Worm (Caenorhabditis elegans): Measurements from ENCODE around the gene ttr-31.
A peak's percentile ranks its signal among the peaks of the same experiment; 100 is the strongest.

ttr-31 gene

DNA sequence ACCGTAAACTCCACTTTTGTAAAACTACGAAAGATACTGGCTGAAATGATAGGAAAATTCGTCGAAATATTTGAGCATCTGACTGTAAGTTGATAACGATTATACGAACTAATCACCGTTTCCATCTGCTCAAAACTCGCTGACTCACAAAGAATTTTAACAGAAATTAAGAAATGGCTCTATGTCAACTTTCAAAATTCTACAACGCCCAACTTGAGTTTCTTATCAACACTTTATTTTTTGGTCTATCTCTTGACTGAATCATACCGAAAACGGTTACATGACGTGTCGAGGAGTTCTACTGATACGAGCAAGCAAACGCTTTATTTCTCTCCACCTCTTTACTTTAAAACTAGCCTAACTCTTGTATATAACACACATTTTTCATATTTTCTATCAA is 38.3 kb upstream of the ttr-31 start, which contains the start of gene clc-1:
clc-1 (plus strand) TSS at position 264 of the 400 bp plus-strand sequence.
- no peak for TF ChIP-seq unc-62 (GFP tag; optimal IDR thresholded peaks at IDR 0.05)

ce11 chrX:11042777-11043176 is 33.9 kb upstream of the ttr-31 start, which contains the start of gene C09F12.3:
Gene C09F12.3, minus strand, starts transcription at chrX:11042877.
- TF ChIP-seq nhr-12 (tag; optimal IDR thresholded peaks at IDR 0.05): no peak
- TF ChIP-seq nhr-76 (tag; optimal IDR thresholded peaks at IDR 0.05): no peak
- TF ChIP-seq ces-1 (GFP tag; optimal IDR thresholded peaks at IDR 0.05): no peak
- TF ChIP-seq ham-2 (GFP tag; optimal IDR thresholded peaks at IDR 0.05): no peak
- no peak for TF ChIP-seq ceh-39 (tag; optimal IDR thresholded peaks at IDR 0.05)
- TF ChIP-seq M03D4.4 (tag; optimal IDR thresholded peaks at IDR 0.05): no peak
- TF ChIP-seq mab-5 (tag; optimal IDR thresholded peaks at IDR 0.05): no peak
- no peak for TF ChIP-seq unc-120 (tag; optimal IDR thresholded peaks at IDR 0.05; ENCODE audit: poor library complexity, severe bottlenecking)
- TF ChIP-seq drap-1 (GFP tag; optimal IDR thresholded peaks at IDR 0.05): no peak

- TF ChIP-seq mep-1 (tag; optimal IDR thresholded peaks at IDR 0.05): no peak
- TF ChIP-seq ces-1 (GFP tag; optimal IDR thresholded peaks at IDR 0.05): peak; percentile 70
Observed at ce11 chrX:11038221-11038620, 29.4 kb upstream of the ttr-31 start.

DNA sequence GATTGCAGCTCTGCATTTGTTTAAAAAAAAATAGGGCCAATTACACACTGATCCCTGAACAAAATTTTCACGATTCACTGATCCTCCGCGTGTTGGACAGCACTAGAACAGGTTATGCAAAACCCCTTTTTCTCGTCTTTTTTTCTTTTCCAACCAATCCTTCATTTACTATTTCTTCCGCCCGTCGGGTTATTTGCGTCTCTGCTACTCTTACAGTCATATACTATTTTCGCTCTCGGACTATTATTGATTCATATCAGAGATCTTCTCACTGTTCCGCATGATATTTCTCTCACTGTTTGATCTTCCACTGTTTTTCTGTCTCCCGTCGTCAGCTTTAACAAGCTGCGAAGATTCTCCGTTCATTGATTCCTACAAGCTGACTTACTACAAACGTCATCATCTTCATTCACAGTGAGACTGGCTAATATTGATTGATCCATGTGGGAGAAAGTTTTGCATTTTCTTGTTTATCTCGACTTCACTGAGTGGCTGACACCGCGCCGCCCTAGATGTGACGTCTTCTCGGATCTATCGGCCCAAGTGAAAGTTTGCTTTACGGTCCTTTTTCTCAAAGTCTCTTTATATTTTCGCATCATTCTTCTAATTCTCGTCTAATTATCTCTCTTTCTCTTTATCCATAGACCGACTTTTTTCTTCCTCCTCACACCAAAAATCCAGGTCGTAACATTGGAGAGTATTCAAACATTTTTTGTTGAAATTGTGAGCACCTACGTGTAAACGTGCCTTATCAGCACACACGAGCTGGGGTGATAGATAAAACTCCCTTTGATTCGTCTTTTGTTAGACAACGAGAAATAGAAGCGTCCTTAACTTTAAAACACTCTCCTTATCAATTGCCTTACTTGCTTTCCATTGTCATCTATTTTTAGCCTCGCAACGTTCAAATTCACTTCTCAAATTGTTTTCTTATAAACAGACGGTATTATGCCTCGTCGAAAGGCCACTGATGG is 27.5 kb upstream of the ttr-31 start:
- no peak for TF ChIP-seq lsy-2 (tag; optimal IDR thresholded peaks at IDR 0.05)
- TF ChIP-seq mab-5 (tag; optimal IDR thresholded peaks at IDR 0.05): no peak
- TF ChIP-seq unc-39 (tag; optimal IDR thresholded peaks at IDR 0.05): no peak
- no peak for TF ChIP-seq sem-2 (GFP tag; optimal IDR thresholded peaks at IDR 0.05)
- no peak for TF ChIP-seq zip-8 (tag; optimal IDR thresholded peaks at IDR 0.05)
- TF ChIP-seq flh-1 (GFP tag; optimal IDR thresholded peaks at IDR 0.05): no peak
- TF ChIP-seq nhr-237 (tag; optimal IDR thresholded peaks at IDR 0.05): no peak
- peak; percentile 76 for TF ChIP-seq blmp-1 (tag; optimal IDR thresholded peaks at IDR 0.05)
- TF ChIP-seq ceh-39 (tag; optimal IDR thresholded peaks at IDR 0.05): no peak
- TF ChIP-seq drap-1 (GFP tag; optimal IDR thresholded peaks at IDR 0.05): no peak
- TF ChIP-seq elt-1 (tag; optimal IDR thresholded peaks at IDR 0.05; ENCODE audit: borderline replicate concordance, insufficient read depth): peak; percentile 48
- no peak for TF ChIP-seq lin-32 (GFP tag; optimal IDR thresholded peaks at IDR 0.05)
- TF ChIP-seq unc-62 (GFP tag; optimal IDR thresholded peaks at IDR 0.05): no peak
- TF ChIP-seq ham-2 (GFP tag; optimal IDR thresholded peaks at IDR 0.05): peak; percentile 85
- no peak for TF ChIP-seq cnd-1 (tag; optimal IDR thresholded peaks at IDR 0.05)
- TF ChIP-seq ceh-83 (GFP tag; optimal IDR thresholded peaks at IDR 0.05): no peak
- TF ChIP-seq mep-1 (tag; optimal IDR thresholded peaks at IDR 0.05): no peak
- no peak for TF ChIP-seq unc-120 (tag; optimal IDR thresholded peaks at IDR 0.05; ENCODE audit: poor library complexity, severe bottlenecking)
- no peak for TF ChIP-seq ceh-43 (GFP tag; optimal IDR thresholded peaks at IDR 0.05)
- TF ChIP-seq sptf-1 (tag; optimal IDR thresholded peaks at IDR 0.05): no peak

ce11 chrX:11035563-11035962 is 26.7 kb upstream of the ttr-31 start:
- TF ChIP-seq nhr-76 (tag; optimal IDR thresholded peaks at IDR 0.05) (no peak), unc-62 (GFP tag; optimal IDR thresholded peaks at IDR 0.05) (peak; percentile 88), lsy-2 (tag; optimal IDR thresholded peaks at IDR 0.05) (no peak), hlh-1 (tag; optimal IDR thresholded peaks at IDR 0.05) (peak; percentile 98), M03D4.4 (tag; optimal IDR thresholded peaks at IDR 0.05) (peak; percentile 11), unc-120 (tag; optimal IDR thresholded peaks at IDR 0.05; ENCODE audit: poor library complexity, severe bottlenecking) (peak; percentile 83), nhr-2 (tag; optimal IDR thresholded peaks at IDR 0.05) (no peak)

DNA sequence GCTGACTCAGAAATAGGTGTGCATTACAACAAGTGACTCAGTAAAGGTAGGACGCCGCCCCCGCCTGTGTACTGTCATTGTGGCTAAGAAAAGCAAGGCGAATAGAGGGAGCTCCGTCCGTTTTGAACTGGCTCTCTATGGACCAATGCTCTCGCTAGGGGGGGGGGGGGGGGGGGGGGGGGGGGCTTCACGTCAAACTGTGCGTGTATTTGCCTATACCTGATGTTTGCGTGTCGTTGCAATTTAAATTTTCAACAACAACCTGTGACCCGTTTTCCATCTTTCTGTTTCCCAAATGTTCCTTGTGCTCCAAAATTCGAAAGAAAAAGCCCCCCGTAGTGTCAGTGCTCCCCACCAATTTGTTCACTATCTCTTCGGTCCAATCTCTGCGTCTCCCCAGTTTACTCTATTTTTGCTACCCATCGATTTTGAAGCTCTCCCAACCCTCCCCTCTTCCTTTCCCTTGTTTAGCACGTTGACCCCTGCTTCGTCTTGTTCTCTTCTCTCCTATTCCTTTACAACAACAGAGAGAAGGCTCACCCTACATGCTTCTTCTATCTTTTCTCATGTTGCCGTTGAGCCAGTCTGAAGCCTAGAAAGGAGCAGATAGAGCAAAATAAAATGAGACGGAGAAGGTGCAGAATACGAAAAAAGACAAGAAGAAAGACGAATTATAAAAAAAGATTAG is 25.7 kb upstream of the ttr-31 start:
- no peak for TF ChIP-seq drap-1 (GFP tag; optimal IDR thresholded peaks at IDR 0.05)
- TF ChIP-seq mls-2 (tag; optimal IDR thresholded peaks at IDR 0.05): peak; percentile 2
- no peak for TF ChIP-seq zip-8 (tag; optimal IDR thresholded peaks at IDR 0.05)
- no peak for TF ChIP-seq ham-2 (GFP tag; optimal IDR thresholded peaks at IDR 0.05)
- TF ChIP-seq hlh-1 (tag; optimal IDR thresholded peaks at IDR 0.05): no peak
- no peak for TF ChIP-seq snpc-4 (tag; optimal IDR thresholded peaks at IDR 0.05)
- TF ChIP-seq nhr-2 (tag; optimal IDR thresholded peaks at IDR 0.05): no peak
- TF ChIP-seq sptf-1 (tag; optimal IDR thresholded peaks at IDR 0.05): peak; percentile 32
- TF ChIP-seq tbx-8 (GFP tag; optimal IDR thresholded peaks at IDR 0.05): no peak
- no peak for TF ChIP-seq unc-62 (GFP tag; optimal IDR thresholded peaks at IDR 0.05)
- TF ChIP-seq lin-13 (tag; optimal IDR thresholded peaks at IDR 0.05): no peak
- TF ChIP-seq elt-3 (tag; optimal IDR thresholded peaks at IDR 0.05): no peak
- TF ChIP-seq sem-2 (GFP tag; optimal IDR thresholded peaks at IDR 0.05): no peak
- TF ChIP-seq unc-39 (tag; optimal IDR thresholded peaks at IDR 0.05): no peak
- TF ChIP-seq nhr-12 (tag; optimal IDR thresholded peaks at IDR 0.05): no peak
- no peak for TF ChIP-seq M03D4.4 (tag; optimal IDR thresholded peaks at IDR 0.05)
- no peak for TF ChIP-seq lin-32 (GFP tag; optimal IDR thresholded peaks at IDR 0.05)
- no peak for TF ChIP-seq lsy-2 (tag; optimal IDR thresholded peaks at IDR 0.05)
- peak; percentile 33 for TF ChIP-seq mep-1 (tag; optimal IDR thresholded peaks at IDR 0.05)
- TF ChIP-seq nhr-76 (tag; optimal IDR thresholded peaks at IDR 0.05): no peak
- no peak for TF ChIP-seq ceh-43 (GFP tag; optimal IDR thresholded peaks at IDR 0.05)
- TF ChIP-seq elt-1 (tag; optimal IDR thresholded peaks at IDR 0.05; ENCODE audit: borderline replicate concordance, insufficient read depth): no peak
- TF ChIP-seq unc-120 (tag; optimal IDR thresholded peaks at IDR 0.05; ENCODE audit: poor library complexity, severe bottlenecking): peak; percentile 56
- no peak for TF ChIP-seq nhr-28 (tag; optimal IDR thresholded peaks at IDR 0.05)
- no peak for TF ChIP-seq flh-1 (GFP tag; optimal IDR thresholded peaks at IDR 0.05)
- TF ChIP-seq bed-3 (GFP tag; optimal IDR thresholded peaks at IDR 0.05): no peak

All from whole organism, mixed stage, embryonic.